Worm (Caenorhabditis elegans) whole organism, L4/young adult: Measurements from ENCODE around the gene nep-17.

Source experiments
- W03F9.2 ChIP-seq: fragments of 150-350 bp; optimal IDR thresholded peaks from 2 replicates; lab custom pipeline; 2014; ENCODE audit warnings: missing biosample characterization, missing genetic modification characterization
- dao-5 ChIP-seq: sonication (generic microtip); optimal IDR thresholded peaks from 2 replicates; lab custom pipeline; 2016; ENCODE audit warnings: missing genotype, missing genetic modification characterization, moderate library complexity, missing compliant biosample characterization
- him-1 ChIP-seq: sonication (generic microtip); optimal IDR thresholded peaks from 2 replicates; lab custom pipeline; 2016; ENCODE audit warnings: missing genotype, missing genetic modification reagents, missing genetic modification characterization, missing compliant biosample characterization

ce11 chrII:13529131-13529530 lies 21.5 kb downstream of the nep-17 start:
- no peak for TF ChIP-seq him-1 (tag; lab: Kevin White, UChicago)
- no peak for TF ChIP-seq W03F9.2 (tag; lab: Kevin White, UChicago)
- TF ChIP-seq dao-5 (tag; lab: Kevin White, UChicago) = no peak
